Worm (Caenorhabditis elegans): Measurements from ENCODE around the gene T25D10.4.

ce11 chrII:6419163-6419562 is 9.1 kb upstream of the T25D10.4 start:
- TF ChIP-seq nhr-28 (tag; optimal IDR thresholded peaks at IDR 0.05) = no peak
- TF ChIP-seq jun-1 (tag; optimal IDR thresholded peaks at IDR 0.05) = no peak
- TF ChIP-seq F10B5.3 (tag; optimal IDR thresholded peaks at IDR 0.05) = no peak
- TF ChIP-seq skn-1 (tag; optimal IDR thresholded peaks at IDR 0.05) = no peak
- TF ChIP-seq lin-15B (tag; optimal IDR thresholded peaks at IDR 0.05) = no peak
- TF ChIP-seq ceh-28 (tag; optimal IDR thresholded peaks at IDR 0.05) = no peak

Data from whole organism, L4 larva.